Fruit fly (Drosophila melanogaster): ENCODE measurements around the gene CG4408.

Gene CG4408

dm6 chr3R:23356920-23357386 is 6.4 kb downstream of the CG4408 start (continued):
- TF ChIP-seq CG31365 (tag; optimal IDR thresholded peaks at IDR 0.05) (no peak), Sry-δ (GFP tag; optimal IDR thresholded peaks at IDR 0.05) (no peak), Dip3 (GFP tag; optimal IDR thresholded peaks at IDR 0.05) (no peak), Doc3 (GFP tag; IDR thresholded peaks at IDR 0.05; ENCODE audit: partially characterized antibody) (no peak), inv (GFP tag; IDR thresholded peaks at IDR 0.05; ENCODE audit: partially characterized antibody) (no peak), CG10462 (GFP tag; optimal IDR thresholded peaks at IDR 0.05) (peak; percentile 73), CG4707 (GFP tag; optimal IDR thresholded peaks at IDR 0.05) (peak; percentile 62), CG7786 (GFP tag; optimal IDR thresholded peaks at IDR 0.05) (no peak), CG7928 (GFP tag; optimal IDR thresholded peaks at IDR 0.05) (no peak), Sox102F (GFP tag; optimal IDR thresholded peaks at IDR 0.05) (peak; percentile 95), BEAF-32 (GFP tag; optimal IDR thresholded peaks at IDR 0.05) (no peak), Dref (GFP tag; IDR thresholded peaks at IDR 0.05) (no peak), br (optimal IDR thresholded peaks at IDR 0.05) (no peak), sug (tag; optimal IDR thresholded peaks at IDR 0.05) (peak; percentile 81), Oli (tag; optimal IDR thresholded peaks at IDR 0.05) (peak; percentile 93), CG10321 (GFP tag; IDR thresholded peaks at IDR 0.05) (peak; percentile 63; the same call in 1 of the 2 replicates), fd102C (GFP tag; optimal IDR thresholded peaks at IDR 0.05) (no peak), BtbVII (GFP tag; optimal IDR thresholded peaks at IDR 0.05) (peak; percentile 75), croc (GFP tag; conservative IDR thresholded peaks at IDR 0.05) (peak; percentile 60), CG2889 (GFP tag; IDR thresholded peaks at IDR 0.05) (peak; percentile 61; the same call in 1 of the 3 replicates), Bteb2 (GFP tag; optimal IDR thresholded peaks at IDR 0.05) (peak; percentile 1), gt (GFP tag; IDR thresholded peaks at IDR 0.05) (0 out of 2 replicates have a peak, but pooled peaks have one; percentile 35), chm (GFP tag; IDR thresholded peaks at IDR 0.05) (peak; percentile 25; the same call in 1 of the 2 replicates), E2f1 (GFP tag; IDR thresholded peaks at IDR 0.05) (peak; percentile 69), CkIIα-i1 (GFP tag; IDR thresholded peaks at IDR 0.05) (no peak), CG11723 (GFP tag; optimal IDR thresholded peaks at IDR 0.05) (peak; percentile 57), HLH54F (GFP tag; optimal IDR thresholded peaks at IDR 0.05) (no peak), CG17568 (GFP tag; optimal IDR thresholded peaks at IDR 0.05) (no peak), MESR4 (GFP tag; optimal IDR thresholded peaks at IDR 0.05) (no peak), ash1 (GFP tag; optimal IDR thresholded peaks at IDR 0.05) (no peak), sd (tag; optimal IDR thresholded peaks at IDR 0.05) (peak; percentile 83), CG9817 (tag; optimal IDR thresholded peaks at IDR 0.05) (peak; percentile 84), CG11085 (GFP tag; IDR thresholded peaks at IDR 0.05) (peak; percentile 16; the same call in 1 of the 2 replicates), CG11696 (GFP tag; IDR thresholded peaks at IDR 0.05) (peak; percentile 49), CG15696 (tag; optimal IDR thresholded peaks at IDR 0.05) (peak; percentile 54), Mad (GFP tag; optimal IDR thresholded peaks at IDR 0.05) (no peak), Usf (GFP tag; optimal IDR thresholded peaks at IDR 0.05) (peak; percentile 74), CG6654 (GFP tag; optimal IDR thresholded peaks at IDR 0.05) (peak; percentile 49), klu (GFP tag; IDR thresholded peaks at IDR 0.05) (0 out of 2 replicates have a peak, but pooled peaks have one; percentile 16), CG30020 (tag; optimal IDR thresholded peaks at IDR 0.05) (peak; percentile 71), CG2116 (GFP tag; optimal IDR thresholded peaks at IDR 0.05) (peak; percentile 45), Dp (GFP tag; optimal IDR thresholded peaks at IDR 0.05) (no peak), CG15073 (GFP tag; optimal IDR thresholded peaks at IDR 0.05) (peak; percentile 13), zen2 (GFP tag; IDR thresholded peaks at IDR 0.05; ENCODE audit: partially characterized antibody) (no peak), shn (GFP tag; optimal IDR thresholded peaks at IDR 0.05) (no peak), D19A (tag; optimal IDR thresholded peaks at IDR 0.05) (peak; percentile 88), ci (GFP tag; IDR thresholded peaks at IDR 0.05) (peak; percentile 81), CG12299 (tag; optimal IDR thresholded peaks at IDR 0.05) (peak; percentile 67), Opbp (GFP tag; IDR thresholded peaks at IDR 0.05; ENCODE audit: partially characterized antibody) (no peak), Hmx (GFP tag; optimal IDR thresholded peaks at IDR 0.05) (no peak), her (GFP tag; optimal IDR thresholded peaks at IDR 0.05) (no peak)

Data from whole organism, embryonic.